Fruit fly (Drosophila melanogaster) whole organism, embryonic: Measurements from ENCODE around the gene ATPsynepsilonL.

Source experiments
- ATbp ChIP-seq: fragments of 200-800 bp; sonication (Bioruptor generic); optimal IDR thresholded peaks from 2 replicates; lab custom pipeline; 2017; ENCODE audit warnings: missing biosample characterization, mild to moderate bottlenecking, missing genetic modification characterization, missing genetic modification reagents
- Antp ChIP-seq: fragments of 200-800 bp; sonication (Bioruptor generic); optimal IDR thresholded peaks from 3 replicates; lab custom pipeline; 2016; ENCODE audit warnings: missing biosample characterization, missing genetic modification characterization
- Awh ChIP-seq: fragments of 200-800 bp; sonication (Bioruptor generic); IDR thresholded peaks from 2 replicates; pipeline ENCODE4, ENCODE4 v1.3.6; 2022; ENCODE audit warnings: missing biosample characterization, missing genetic modification characterization
- B-H1 ChIP-seq: fragments of 200-800 bp; sonication (Bioruptor generic); IDR thresholded peaks from 3 replicates; pipeline ENCODE4 v1.3.6; 2022; ENCODE audit warnings: missing biosample characterization, missing genetic modification characterization
- B-H2 ChIP-seq: fragments of 200-800 bp; sonication (Bioruptor generic); optimal IDR thresholded peaks from 2 replicates; lab custom pipeline; 2018; ENCODE audit warnings: missing biosample characterization, mild to moderate bottlenecking, missing genetic modification characterization
- Bgb ChIP-seq: fragments of 200-800 bp; sonication (Bioruptor generic); IDR thresholded peaks from 2 replicates; pipeline ENCODE4 v1.3.6; 2022; ENCODE audit warnings: missing biosample characterization, missing genetic modification characterization; ENCODE audit not compliant: partially characterized antibody
- CG10209 ChIP-seq: fragments of 200-800 bp; sonication (Bioruptor generic); optimal IDR thresholded peaks from 3 replicates; lab custom pipeline; 2017; ENCODE audit warnings: missing biosample characterization, mild to moderate bottlenecking, missing genetic modification characterization, missing genetic modification reagents
- CG11504 ChIP-seq: fragments of 200-800 bp; sonication (Bioruptor generic); optimal IDR thresholded peaks from 3 replicates; lab custom pipeline; 2019; ENCODE audit warnings: missing biosample characterization, mild to moderate bottlenecking, missing genetic modification characterization, moderate library complexity
- CG1233 ChIP-seq: fragments of 200-800 bp; sonication (Bioruptor generic); optimal IDR thresholded peaks from 4 replicates; lab custom pipeline; 2018; ENCODE audit warnings: missing biosample characterization, mild to moderate bottlenecking, missing genetic modification characterization
- CG12659 ChIP-seq: fragments of 200-800 bp; sonication (Bioruptor generic); optimal IDR thresholded peaks from 3 replicates; lab custom pipeline; 2017; ENCODE audit warnings: mild to moderate bottlenecking, missing biosample characterization, missing genetic modification reagents, missing genetic modification characterization
- CG15601 ChIP-seq: fragments of 200-800 bp; sonication (Bioruptor generic); optimal IDR thresholded peaks from 3 replicates; lab custom pipeline; 2019; ENCODE audit warnings: missing biosample characterization, mild to moderate bottlenecking, missing genetic modification characterization, moderate library complexity
- CG17186 ChIP-seq: fragments of 200-800 bp; sonication (Bioruptor generic); optimal IDR thresholded peaks from 3 replicates; lab custom pipeline; 2017; ENCODE audit warnings: missing biosample characterization, missing genetic modification reagents, missing genetic modification characterization
- CG17612 ChIP-seq: fragments of 200-800 bp; sonication (Bioruptor generic); IDR thresholded peaks from 2 replicates; pipeline ENCODE4 v1.3.6; 2022; ENCODE audit warnings: missing biosample characterization, missing genetic modification characterization
- CG2889 ChIP-seq: fragments of 200-800 bp; sonication (Bioruptor generic); IDR thresholded peaks from 3 replicates; pipeline ENCODE4 v1.3.6; 2022; ENCODE audit warnings: missing biosample characterization, missing genetic modification characterization
- CG4360 ChIP-seq: fragments of 200-800 bp; sonication (Bioruptor generic); IDR thresholded peaks from 2 replicates; pipeline ENCODE4 v1.3.6; 2022; ENCODE audit warnings: missing biosample characterization, missing genetic modification characterization
- CG4707 ChIP-seq: fragments of 200-800 bp; sonication (Bioruptor generic); optimal IDR thresholded peaks from 2 replicates; lab custom pipeline; 2018; ENCODE audit warnings: missing biosample characterization, mild to moderate bottlenecking, missing genetic modification characterization, moderate library complexity
- CG5953 ChIP-seq: fragments of 200-800 bp; sonication (Bioruptor generic); IDR thresholded peaks from 2 replicates; pipeline ENCODE4 v1.3.6; 2022; ENCODE audit warnings: missing biosample characterization, missing genetic modification characterization
- CG6272 ChIP-seq: fragments of 200-800 bp; sonication (Bioruptor generic); IDR thresholded peaks from 2 replicates; pipeline ENCODE4 v1.3.6; 2022; ENCODE audit warnings: missing biosample characterization, missing genetic modification characterization
- CG7357 ChIP-seq: fragments of 200-800 bp; sonication (Bioruptor generic); IDR thresholded peaks from 3 replicates; pipeline ENCODE4 v1.3.6; 2022; ENCODE audit warnings: missing biosample characterization, missing genetic modification characterization
- CG9609 ChIP-seq: fragments of 200-800 bp; sonication (Bioruptor generic); optimal IDR thresholded peaks from 3 replicates; lab custom pipeline; 2016; ENCODE audit warnings: missing biosample characterization, missing genetic modification characterization
- Dbx ChIP-seq: fragments of 200-800 bp; sonication (Bioruptor generic); IDR thresholded peaks from 3 replicates; pipeline ENCODE4 v1.3.6; 2022; ENCODE audit warnings: missing biosample characterization, missing genetic modification characterization
- Dip3 ChIP-seq: fragments of 200-800 bp; sonication (Bioruptor generic); optimal IDR thresholded peaks from 3 replicates; lab custom pipeline; 2016; ENCODE audit warnings: missing biosample characterization, missing genetic modification characterization
- Dll ChIP-seq: fragments of 200-800 bp; sonication (Bioruptor generic); IDR thresholded peaks from 4 replicates; pipeline ENCODE4 v1.3.6; 2022; ENCODE audit warnings: missing biosample characterization, missing genetic modification characterization; ENCODE audit not compliant: partially characterized antibody
- Doc3 ChIP-seq: fragments of 200-800 bp; sonication (Bioruptor generic); IDR thresholded peaks from 3 replicates; pipeline ENCODE4 v1.3.6; 2022; ENCODE audit warnings: missing biosample characterization, missing genetic modification characterization; ENCODE audit not compliant: partially characterized antibody
- E2f2 ChIP-seq: fragments of 200-800 bp; sonication (Bioruptor generic); IDR thresholded peaks from 2 replicates; pipeline ENCODE4 v1.3.6; 2022; ENCODE audit warnings: missing biosample characterization, missing genetic modification characterization
- Ets97D ChIP-seq: fragments of 200-800 bp; sonication (Bioruptor generic); optimal IDR thresholded peaks from 3 replicates; lab custom pipeline; 2016; ENCODE audit warnings: missing biosample characterization, missing genetic modification characterization
- Fer3 ChIP-seq: fragments of 200-800 bp; sonication (Bioruptor generic); optimal IDR thresholded peaks from 2 replicates; lab custom pipeline; 2018; ENCODE audit warnings: missing biosample characterization, mild to moderate bottlenecking, missing genetic modification characterization, moderate library complexity
- H15 ChIP-seq: fragments of 200-800 bp; sonication (Bioruptor generic); IDR thresholded peaks from 3 replicates; pipeline ENCODE4 v1.3.6; 2022; ENCODE audit warnings: missing biosample characterization, missing genetic modification characterization
- HLH4C ChIP-seq: fragments of 200-800 bp; sonication (Bioruptor generic); IDR thresholded peaks from 3 replicates; pipeline ENCODE4 v1.3.6; 2022; ENCODE audit warnings: missing biosample characterization, missing genetic modification characterization; ENCODE audit not compliant: partially characterized antibody
- Kr ChIP-seq: fragments of 200-800 bp; sonication (Bioruptor generic); optimal IDR thresholded peaks from 2 replicates; lab custom pipeline; 2017; ENCODE audit warnings: missing biosample characterization, mild to moderate bottlenecking, missing genetic modification characterization
- Lhr ChIP-seq: fragments of 200-800 bp; sonication (Bioruptor generic); optimal IDR thresholded peaks from 3 replicates; lab custom pipeline; 2017; ENCODE audit warnings: mild to moderate bottlenecking, missing biosample characterization, missing genetic modification reagents, missing genetic modification characterization
- Pdp1 ChIP-seq, 2 experiments: fragments of 200-800 bp; sonication (Bioruptor generic); optimal IDR thresholded peaks; 3 replicates each; lab custom pipeline; 2016; ENCODE audit warnings: missing biosample characterization in 2 of 2, missing genetic modification characterization in 2 of 2, mild to moderate bottlenecking in 1 of 2, moderate library complexity in 1 of 2
- Vsx1 ChIP-seq: fragments of 200-800 bp; sonication (Bioruptor generic); optimal IDR thresholded peaks from 2 replicates; lab custom pipeline; 2017; ENCODE audit warnings: missing biosample characterization, mild to moderate bottlenecking, missing genetic modification characterization, missing genetic modification reagents
- amos ChIP-seq: fragments of 200-800 bp; sonication (Bioruptor generic); IDR thresholded peaks from 2 replicates; pipeline ENCODE4 v1.3.6; 2022; ENCODE audit warnings: missing biosample characterization, missing genetic modification characterization; ENCODE audit not compliant: partially characterized antibody
- ap ChIP-seq: fragments of 200-800 bp; sonication (Bioruptor generic); IDR thresholded peaks from 2 replicates; pipeline ENCODE4 v1.3.6; 2022; ENCODE audit warnings: missing biosample characterization, missing genetic modification characterization
- ash1 ChIP-seq: fragments of 200-800 bp; sonication (Bioruptor generic); optimal IDR thresholded peaks from 2 replicates; lab custom pipeline; 2018; ENCODE audit warnings: missing biosample characterization, mild to moderate bottlenecking, missing genetic modification characterization
- crol ChIP-seq: fragments of 200-800 bp; sonication (Bioruptor generic); IDR thresholded peaks from 2 replicates; pipeline ENCODE4 v1.3.6; 2022; ENCODE audit warnings: missing biosample characterization, missing genetic modification characterization
- cwo ChIP-seq: fragments of 200-800 bp; sonication (Bioruptor generic); optimal IDR thresholded peaks from 3 replicates; lab custom pipeline; 2017; ENCODE audit warnings: missing biosample characterization, missing genetic modification characterization, mild to moderate bottlenecking, moderate library complexity, missing genetic modification reagents
- gsb ChIP-seq: fragments of 200-800 bp; sonication (Bioruptor generic); IDR thresholded peaks from 2 replicates; pipeline ENCODE4 v1.3.6; 2022; ENCODE audit warnings: missing biosample characterization, missing genetic modification characterization
- gt ChIP-seq: fragments of 200-800 bp; sonication (Bioruptor generic); IDR thresholded peaks from 2 replicates; pipeline ENCODE4 v1.3.6; 2022; ENCODE audit warnings: missing biosample characterization, missing genetic modification characterization
- jigr1 ChIP-seq: fragments of 200-800 bp; sonication (Bioruptor generic); IDR thresholded peaks from 3 replicates; pipeline ENCODE4 v1.3.6; 2022; ENCODE audit warnings: missing biosample characterization, missing genetic modification characterization
- kni ChIP-seq: fragments of 200-800 bp; sonication (Bioruptor generic); optimal IDR thresholded peaks from 3 replicates; lab custom pipeline; 2017; ENCODE audit warnings: mild to moderate bottlenecking, missing biosample characterization, missing genetic modification reagents, missing genetic modification characterization
- onecut ChIP-seq: fragments of 200-800 bp; sonication (Bioruptor generic); IDR thresholded peaks from 2 replicates; pipeline ENCODE4 v1.3.6; 2022; ENCODE audit warnings: missing biosample characterization, missing genetic modification characterization
- otp ChIP-seq: fragments of 200-800 bp; sonication (Bioruptor generic); IDR thresholded peaks from 3 replicates; pipeline ENCODE4, ENCODE4 v1.3.6; 2022; ENCODE audit warnings: missing biosample characterization, missing genetic modification characterization
- pum ChIP-seq: fragments of 200-800 bp; sonication (Bioruptor generic); optimal IDR thresholded peaks from 2 replicates; lab custom pipeline; 2016; ENCODE audit warnings: missing biosample characterization, missing genetic modification characterization
- schlank ChIP-seq: fragments of 200-800 bp; sonication (Bioruptor generic); optimal IDR thresholded peaks from 2 replicates; lab custom pipeline; 2018; ENCODE audit warnings: missing biosample characterization, mild to moderate bottlenecking, missing genetic modification characterization
- sd ChIP-seq: fragments of 200-800 bp; sonication (Bioruptor generic); optimal IDR thresholded peaks from 3 replicates; lab custom pipeline; 2018; ENCODE audit warnings: missing biosample characterization, mild to moderate bottlenecking, missing genetic modification characterization, moderate library complexity
- sim ChIP-seq: fragments of 200-800 bp; sonication (Bioruptor generic); IDR thresholded peaks from 2 replicates; pipeline ENCODE4 v1.3.6; 2022; ENCODE audit warnings: missing biosample characterization, missing genetic modification characterization
- stwl ChIP-seq: fragments of 200-800 bp; sonication (Bioruptor generic); optimal IDR thresholded peaks from 3 replicates; lab custom pipeline; 2018; ENCODE audit warnings: missing biosample characterization, mild to moderate bottlenecking, missing genetic modification characterization, moderate library complexity
- tna ChIP-seq: fragments of 200-800 bp; sonication (Bioruptor generic); IDR thresholded peaks from 2 replicates; pipeline ENCODE4 v1.3.6; 2022; ENCODE audit warnings: missing biosample characterization, missing genetic modification characterization; ENCODE audit not compliant: partially characterized antibody
- z ChIP-seq: fragments of 200-800 bp; sonication (Bioruptor generic); IDR thresholded peaks from 3 replicates; pipeline ENCODE4 v1.3.6; 2022; ENCODE audit warnings: missing biosample characterization, missing genetic modification characterization

The ATPsynepsilonL gene

dm6 chr3R:10098296-10098675, 23.3 kb upstream of the ATPsynepsilonL start (continued):
- TF ChIP-seq schlank (no peak), crol (GFP tag; lab: Robert Waterston, UW) (peak; percentile 54; the same call in 1 of the 2 replicates), cwo (GFP tag; lab: Kevin White, UChicago) (peak; percentile 29), CG2889 (GFP tag; lab: Robert Waterston, UW) (no peak), onecut (no peak), Awh (GFP tag; lab: Robert Waterston, UW) (no peak), CG15601 (tag; lab: Kevin White, UChicago) (no peak), HLH4C (GFP tag; lab: Robert Waterston, UW) (no peak), tna (GFP tag; lab: Robert Waterston, UW) (no peak), Bgb (no peak), CG10209 (GFP tag; lab: Kevin White, UChicago) (peak; percentile 21), B-H2 (GFP tag; lab: Kevin White, UChicago) (no peak), ATbp (no peak), CG4360 (GFP tag; lab: Robert Waterston, UW) (0 out of 2 replicates have a peak, but pooled peaks have one; percentile 1), sd (tag; lab: Kevin White, UChicago) (peak; percentile 37), B-H1 (GFP tag; lab: Robert Waterston, UW) (no peak), CG1233 (GFP tag; lab: Kevin White, UChicago) (no peak), ash1 (no peak), CG17186 (GFP tag; lab: Kevin White, UChicago) (no peak), z (no peak), ap (GFP tag; lab: Robert Waterston, UW) (no peak), sim (GFP tag; lab: Robert Waterston, UW) (no peak), amos (GFP tag; lab: Robert Waterston, UW) (no peak), Dbx (0 out of 3 replicates have a peak, but pooled peaks have one; percentile 3), CG12659 (GFP tag; lab: Kevin White, UChicago) (no peak), E2f2 (GFP tag; lab: Robert Waterston, UW) (no peak), Kr (GFP tag; lab: Kevin White, UChicago) (no peak), CG9609 (peak; percentile 2), Lhr (no peak), CG11504 (no peak), gt (GFP tag; lab: Robert Waterston, UW) (no peak), CG5953 (GFP tag; lab: Robert Waterston, UW) (no peak), CG17612 (GFP tag; lab: Robert Waterston, UW) (no peak), CG6272 (GFP tag; lab: Robert Waterston, UW) (no peak), Dip3 (GFP tag; lab: Kevin White, UChicago) (no peak), Fer3 (no peak), Dll (GFP tag; lab: Robert Waterston, UW) (no peak), Pdp1 (GFP tag; optimal IDR thresholded peaks at IDR 0.05; lab: Kevin White, UChicago) (peak in 1 of 2 experiments; percentile 22), Vsx1 (GFP tag; lab: Kevin White, UChicago) (peak; percentile 71), Doc3 (GFP tag; lab: Robert Waterston, UW) (no peak), gsb (GFP tag; lab: Robert Waterston, UW) (no peak), kni (GFP tag; lab: Kevin White, UChicago) (peak; percentile 22), otp (GFP tag; lab: Robert Waterston, UW) (peak; percentile 75; the same call in 2 of the 3 replicates), Antp (GFP tag; lab: Kevin White, UChicago) (no peak), stwl (tag; lab: Kevin White, UChicago) (no peak), CG7357 (no peak), jigr1 (no peak), CG4707 (GFP tag; lab: Kevin White, UChicago) (no peak), H15 (GFP tag; lab: Robert Waterston, UW) (0 out of 3 replicates have a peak, but pooled peaks have one; percentile 2), pum (GFP tag; lab: Kevin White, UChicago) (no peak), Ets97D (GFP tag; lab: Kevin White, UChicago) (no peak)
